Worm (Caenorhabditis elegans) whole organism, midembryonic: ENCODE measurements around the gene F09C6.11.

Experiments used
- cog-1 ChIP-seq: sonication (generic microtip); optimal IDR thresholded peaks from 2 replicates; lab custom pipeline; 2016; ENCODE audit warnings: missing genetic modification characterization, missing compliant biosample characterization
- flt-1 ChIP-seq: fragments of 200-800 bp; sonication (Bioruptor generic); IDR thresholded peaks from 2 replicates; pipeline ENCODE4 v1.3.6; 2022; ENCODE audit warnings: missing genetic modification characterization, missing compliant biosample characterization
- klf-2 ChIP-seq: fragments of 200-800 bp; sonication (Bioruptor generic); conservative IDR thresholded peaks from 2 replicates; pipeline ENCODE4 v1.3.6; 2022; ENCODE audit warnings: missing genetic modification reagents, missing genetic modification characterization, missing compliant biosample characterization
- med-1 ChIP-seq: sonication (generic microtip); optimal IDR thresholded peaks from 2 replicates; lab custom pipeline; 2017; ENCODE audit warnings: missing genetic modification characterization, mild to moderate bottlenecking, missing compliant biosample characterization, antibody characterized with exemption, missing genetic modification reagents; ENCODE audit not compliant: insufficient read depth
- ref-1 ChIP-seq: fragments of 200-800 bp; sonication (Bioruptor generic); conservative IDR thresholded peaks from 2 replicates; pipeline ENCODE4 v1.3.6; 2022; ENCODE audit warnings: missing genetic modification reagents, missing genetic modification characterization, missing compliant biosample characterization
- tab-1 ChIP-seq: fragments of 200-800 bp; sonication (Bioruptor generic); IDR thresholded peaks from 2 replicates; pipeline ENCODE4 v1.3.6; 2022; ENCODE audit warnings: missing genetic modification characterization, missing compliant biosample characterization
- ztf-23 ChIP-seq: fragments of 200-800 bp; sonication (Bioruptor generic); IDR thresholded peaks from 2 replicates; pipeline ENCODE4 v1.3.6; 2022; ENCODE audit warnings: missing genetic modification reagents, missing genetic modification characterization, missing compliant biosample characterization
- ztf-29 ChIP-seq: fragments of 200-800 bp; sonication (Bioruptor generic); IDR thresholded peaks from 2 replicates; pipeline ENCODE4 v1.3.6; 2022; ENCODE audit warnings: missing genetic modification reagents, missing genetic modification characterization, missing compliant biosample characterization

DNA sequence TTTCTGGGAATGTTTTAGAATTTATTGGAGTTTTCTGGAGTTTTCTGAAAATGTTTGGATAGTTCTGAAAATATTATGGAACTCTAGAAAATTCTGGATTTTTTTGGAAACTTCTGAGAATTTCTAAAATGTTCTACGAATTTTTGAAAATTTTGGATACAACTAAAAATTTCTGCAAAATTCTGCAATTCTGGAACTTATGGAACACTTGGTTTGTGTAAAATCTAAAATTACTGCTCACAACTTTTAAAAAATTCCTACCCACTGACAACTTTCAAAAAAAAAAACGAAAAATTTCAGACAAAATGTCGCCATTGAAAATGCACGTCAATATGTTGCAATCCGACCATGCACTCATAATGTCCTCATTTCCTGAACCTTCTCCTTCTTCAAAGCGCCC, 22.5 kb upstream of the F09C6.11 start, which contains the start of gene nhr-262:
- TF ChIP-seq ztf-23 (GFP tag; lab: Robert Waterston, UW), result no peak
- no peak for TF ChIP-seq ref-1 (GFP tag; lab: Robert Waterston, UW)
- no peak for TF ChIP-seq klf-2 (GFP tag; lab: Robert Waterston, UW)
- TF ChIP-seq ztf-29 (GFP tag; lab: Robert Waterston, UW), result no peak
- TF ChIP-seq cog-1, result no peak
- no peak for TF ChIP-seq tab-1 (GFP tag; lab: Robert Waterston, UW)
- TF ChIP-seq med-1, result no peak
- TF ChIP-seq flt-1 (GFP tag; lab: Robert Waterston, UW), result no peak
